Fruit fly (Drosophila melanogaster): ENCODE measurements around the gene CG42521.

The CG42521 gene

DNA sequence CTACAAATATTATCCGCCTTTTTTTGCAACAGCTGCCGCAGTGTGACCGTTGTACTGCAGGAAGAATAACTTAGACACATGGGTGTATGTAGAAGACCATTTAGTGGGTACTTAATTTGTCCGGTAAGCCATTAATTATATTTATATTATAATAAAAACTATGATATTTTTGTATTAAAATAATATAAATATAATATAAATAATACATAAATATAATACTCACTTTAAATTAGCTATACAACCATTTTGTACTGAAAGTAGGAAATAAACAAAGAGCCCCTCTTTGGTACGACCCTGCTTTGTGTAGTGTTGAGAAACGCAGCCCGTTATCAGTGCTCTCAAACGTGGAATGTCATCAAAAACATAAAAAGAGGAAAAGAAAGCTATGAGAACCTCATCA, 14.4 kb upstream of the CG42521 start, which contains the start of gene Cnep1r2 (continued):
- TF ChIP-seq CG11085 (GFP tag; IDR thresholded peaks at IDR 0.05) (peak; percentile 94), CG6854 (GFP tag; optimal IDR thresholded peaks at IDR 0.05) (peak; percentile 82), CG34422 (GFP tag; IDR thresholded peaks at IDR 0.05) (peak; percentile 97), CG32532 (GFP tag; IDR thresholded peaks at IDR 0.05) (peak; percentile 96), br (optimal IDR thresholded peaks at IDR 0.05) (no peak), CG4404 (GFP tag; IDR thresholded peaks at IDR 0.05) (peak; percentile 98), ems (GFP tag; optimal IDR thresholded peaks at IDR 0.05) (peak; percentile 49), bab2 (GFP tag; optimal IDR thresholded peaks at IDR 0.05) (peak; percentile 84), CG8359 (GFP tag; optimal IDR thresholded peaks at IDR 0.05; ENCODE audit: borderline replicate concordance) (peak; percentile 89), Usf (GFP tag; optimal IDR thresholded peaks at IDR 0.05) (peak; percentile 94), CG18619 (GFP tag; optimal IDR thresholded peaks at IDR 0.05) (peak; percentile 96), Poxn (GFP tag; IDR thresholded peaks at IDR 0.05) (peak; percentile 79), CG10431 (GFP tag; optimal IDR thresholded peaks at IDR 0.05) (peak; percentile 90), bigmax (GFP tag; optimal IDR thresholded peaks at IDR 0.05) (peak; percentile 48), NK7.1 (GFP tag; optimal IDR thresholded peaks at IDR 0.05) (peak; percentile 47), Ravus (GFP tag; IDR thresholded peaks at IDR 0.05) (peak; percentile 88), CG6654 (GFP tag; optimal IDR thresholded peaks at IDR 0.05) (peak; percentile 79), GATAe (GFP tag; conservative IDR thresholded peaks at IDR 0.05) (peak; percentile 86), CG4730 (GFP tag; IDR thresholded peaks at IDR 0.05) (peak; percentile 91), zf30C (GFP tag; optimal IDR thresholded peaks at IDR 0.05) (peak; percentile 47), CG1832 (GFP tag; optimal IDR thresholded peaks at IDR 0.05) (no peak), CG15514 (GFP tag; optimal IDR thresholded peaks at IDR 0.05) (peak; percentile 81), Dll (GFP tag; IDR thresholded peaks at IDR 0.05; ENCODE audit: partially characterized antibody) (no peak), CG30020 (tag; optimal IDR thresholded peaks at IDR 0.05) (peak; percentile 90), CG12104 (GFP tag; optimal IDR thresholded peaks at IDR 0.05) (peak; percentile 88), CG7271 (tag; optimal IDR thresholded peaks at IDR 0.05) (peak; percentile 94), CG16813 (GFP tag; IDR thresholded peaks at IDR 0.05; ENCODE audit: partially characterized antibody) (no peak), CG12299 (tag; optimal IDR thresholded peaks at IDR 0.05) (peak; percentile 96), pb (GFP tag; optimal IDR thresholded peaks at IDR 0.05) (peak; percentile 28), her (GFP tag; optimal IDR thresholded peaks at IDR 0.05) (peak; percentile 3), CG2199 (GFP tag; IDR thresholded peaks at IDR 0.05) (peak; percentile 90), CG8281 (tag; optimal IDR thresholded peaks at IDR 0.05) (peak; percentile 88), chm (GFP tag; IDR thresholded peaks at IDR 0.05) (peak; percentile 73), Xbp1 (GFP tag; optimal IDR thresholded peaks at IDR 0.05) (peak; percentile 96), Doc2 (GFP tag; IDR thresholded peaks at IDR 0.05) (peak; percentile 62), Hr3 (GFP tag; optimal IDR thresholded peaks at IDR 0.05) (peak; percentile 98), crol (GFP tag; IDR thresholded peaks at IDR 0.05) (peak; percentile 35; the same call in 1 of the 2 replicates), CG2202 (tag; optimal IDR thresholded peaks at IDR 0.05) (peak; percentile 93), D19A (tag; optimal IDR thresholded peaks at IDR 0.05) (peak; percentile 93), CG9215 (GFP tag; IDR thresholded peaks at IDR 0.05) (peak; percentile 95), Gug (GFP tag; IDR thresholded peaks at IDR 0.05) (peak; percentile 96), ssp (GFP tag; IDR thresholded peaks at IDR 0.05) (peak; percentile 92), bsh (GFP tag; optimal IDR thresholded peaks at IDR 0.05) (peak; percentile 83 to 97), eyg (GFP tag; optimal IDR thresholded peaks at IDR 0.05) (no peak), CG2678 (tag; optimal IDR thresholded peaks at IDR 0.05) (peak; percentile 98), Ets97D (GFP tag; optimal IDR thresholded peaks at IDR 0.05) (peak; percentile 44), stwl (tag; optimal IDR thresholded peaks at IDR 0.05) (peak; percentile 93), dimm (GFP tag; IDR thresholded peaks at IDR 0.05) (peak; percentile 76), YL-1 (GFP tag; optimal IDR thresholded peaks at IDR 0.05) (peak; percentile 95), Camta (GFP tag; optimal IDR thresholded peaks at IDR 0.05) (peak; percentile 34), CG8924 (tag; optimal IDR thresholded peaks at IDR 0.05) (peak; percentile 97), CG10565 (GFP tag; optimal IDR thresholded peaks at IDR 0.05) (peak; percentile 24)
